Fruit fly (Drosophila melanogaster) whole organism: ENCODE measurements around the gene tal-AA.

Source experiments
- CG8478 ChIP-seq: fragments of >200 bp; optimal IDR thresholded peaks from 2 replicates; lab custom pipeline; 2018; ENCODE audit warnings: inconsistent platforms
- Dll ChIP-seq: fragments of >200 bp; optimal IDR thresholded peaks from 2 replicates; lab custom pipeline; 2017
- psq ChIP-seq: fragments of >200 bp; optimal IDR thresholded peaks from 2 replicates; lab custom pipeline; 2017

dm6 chr3R:13827953-13828922, 15.3 kb downstream of the tal-AA start, which contains the start of gene Mst87F:
- TF ChIP-seq CG8478 (lab: Kevin White, UChicago) (no peak), Dll (lab: Kevin White, UChicago) (no peak), psq (lab: Kevin White, UChicago) (no peak)
